Worm (Caenorhabditis elegans) whole organism, L2 larva: ENCODE measurements around the gene C17H12.2.

Experiments used
- C34F6.9 ChIP-seq: fragments of 150-350 bp; optimal IDR thresholded peaks from 2 replicates; lab custom pipeline; 2014; ENCODE audit warnings: missing biosample characterization, missing genetic modification characterization
- F13H6.1 ChIP-seq: sonication (generic microtip); optimal IDR thresholded peaks from 2 replicates; lab custom pipeline; 2016; ENCODE audit warnings: missing genetic modification characterization, missing compliant biosample characterization
- R02D3.7 ChIP-seq: fragments of 150-350 bp; optimal IDR thresholded peaks from 2 replicates; lab custom pipeline; 2014; ENCODE audit warnings: missing biosample characterization, missing genetic modification characterization
- Y55F3AM.14 ChIP-seq: fragments of 200-800 bp; sonication (Bioruptor generic); optimal IDR thresholded peaks from 2 replicates; lab custom pipeline; 2018; ENCODE audit warnings: mild to moderate bottlenecking, missing genetic modification characterization, missing compliant biosample characterization
- ZK546.5 ChIP-seq: sonication (generic microtip); optimal IDR thresholded peaks from 2 replicates; lab custom pipeline; 2017; ENCODE audit warnings: missing biosample characterization, missing genetic modification characterization
- alr-1 ChIP-seq: fragments of 150-350 bp; optimal IDR thresholded peaks from 2 replicates; lab custom pipeline; 2014; ENCODE audit warnings: missing biosample characterization, missing genetic modification characterization
- aly-2 ChIP-seq: fragments of 150-350 bp; optimal IDR thresholded peaks from 2 replicates; lab custom pipeline; 2014; ENCODE audit warnings: missing biosample characterization, missing genetic modification characterization
- ama-1 ChIP-seq: fragments of 150-350 bp; optimal IDR thresholded peaks from 2 replicates; lab custom pipeline; 2018; ENCODE audit warnings: inconsistent platforms
- blmp-1 ChIP-seq: sonication (generic microtip); optimal IDR thresholded peaks from 2 replicates; lab custom pipeline; 2017; ENCODE audit warnings: missing genetic modification characterization, mild to moderate bottlenecking, missing compliant biosample characterization, antibody characterized with exemption, moderate library complexity; ENCODE audit not compliant: insufficient read depth
- ceh-16 ChIP-seq: fragments of 150-350 bp; optimal IDR thresholded peaks from 2 replicates; lab custom pipeline; 2014; ENCODE audit warnings: missing biosample characterization, missing genetic modification characterization
- ceh-82 ChIP-seq: fragments of 150-350 bp; optimal IDR thresholded peaks from 2 replicates; lab custom pipeline; 2014; ENCODE audit warnings: missing biosample characterization, missing genetic modification characterization
- crh-2 ChIP-seq: sonication (generic microtip); optimal IDR thresholded peaks from 2 replicates; lab custom pipeline; 2017; ENCODE audit warnings: missing biosample characterization, missing genetic modification characterization
- dmd-4 ChIP-seq: sonication (generic microtip); optimal IDR thresholded peaks from 2 replicates; lab custom pipeline; 2017; ENCODE audit warnings: missing biosample characterization, missing genetic modification characterization
- egl-27 ChIP-seq: sonication (generic microtip); optimal IDR thresholded peaks from 3 replicates; lab custom pipeline; 2017; ENCODE audit warnings: missing biosample characterization, missing genetic modification reagents, missing genetic modification characterization
- elt-1 ChIP-seq: fragments of 150-350 bp; optimal IDR thresholded peaks from 2 replicates; lab custom pipeline; 2014; ENCODE audit warnings: missing biosample characterization, missing genetic modification characterization
- elt-3 ChIP-seq: sonication (generic microtip); optimal IDR thresholded peaks from 2 replicates; lab custom pipeline; 2017; ENCODE audit warnings: missing biosample characterization, missing genetic modification characterization
- fos-1 ChIP-seq: fragments of 150-350 bp; optimal IDR thresholded peaks from 2 replicates; lab custom pipeline; 2014; ENCODE audit warnings: missing biosample characterization, missing genetic modification characterization
- gmeb-1 ChIP-seq: fragments of 150-350 bp; optimal IDR thresholded peaks from 2 replicates; lab custom pipeline; 2014; ENCODE audit warnings: missing biosample characterization, missing genetic modification characterization
- lin-11 ChIP-seq: fragments of 150-350 bp; sonication (generic microtip); optimal IDR thresholded peaks from 2 replicates; lab custom pipeline; 2014; ENCODE audit warnings: missing biosample characterization, missing genetic modification characterization, inconsistent platforms, mixed read lengths
- lin-13 ChIP-seq: fragments of 150-350 bp; optimal IDR thresholded peaks from 2 replicates; lab custom pipeline; 2014; ENCODE audit warnings: missing biosample characterization, missing genetic modification reagents, missing genetic modification characterization
- lin-39 ChIP-seq: fragments of 150-350 bp; optimal IDR thresholded peaks from 2 replicates; lab custom pipeline; 2014; ENCODE audit warnings: missing biosample characterization, missing genetic modification reagents, missing genetic modification characterization
- lsy-2 ChIP-seq, 2 experiments: fragments of 150-350 bp in 1 of 2; sonication (generic microtip) in 1 of 2; optimal IDR thresholded peaks; 2 replicates each; lab custom pipeline; 2014 to 2017; ENCODE audit warnings: missing biosample characterization in 2 of 2, missing genetic modification characterization in 2 of 2
- mab-5 ChIP-seq: fragments of 150-350 bp; optimal IDR thresholded peaks from 2 replicates; lab custom pipeline; 2014; ENCODE audit warnings: missing biosample characterization, missing genetic modification characterization
- mbf-1 ChIP-seq: sonication (generic microtip); optimal IDR thresholded peaks from 2 replicates; lab custom pipeline; 2017; ENCODE audit warnings: missing biosample characterization, missing genetic modification characterization
- mdl-1 ChIP-seq, 2 experiments: fragments of 150-350 bp in 1 of 2; sonication (generic microtip) in 1 of 2; optimal IDR thresholded peaks; 2 replicates each; lab custom pipeline; 2017; ENCODE audit warnings: missing biosample characterization in 2 of 2, missing genetic modification characterization in 2 of 2
- nhr-10 ChIP-seq: sonication (generic microtip); optimal IDR thresholded peaks from 2 replicates; lab custom pipeline; 2017; ENCODE audit warnings: missing biosample characterization, missing genetic modification characterization
- nhr-11 ChIP-seq: fragments of 150-350 bp; optimal IDR thresholded peaks from 2 replicates; lab custom pipeline; 2014; ENCODE audit warnings: missing biosample characterization, missing genetic modification characterization
- nhr-12 ChIP-seq: fragments of 150-350 bp; optimal IDR thresholded peaks from 2 replicates; lab custom pipeline; 2014; ENCODE audit warnings: missing biosample characterization, missing genetic modification characterization
- nhr-21 ChIP-seq: fragments of 150-350 bp; optimal IDR thresholded peaks from 2 replicates; lab custom pipeline; 2014; ENCODE audit warnings: missing biosample characterization, missing genetic modification characterization
- nhr-23 ChIP-seq: fragments of 150-350 bp; optimal IDR thresholded peaks from 2 replicates; lab custom pipeline; 2014; ENCODE audit warnings: missing biosample characterization, missing genetic modification reagents, missing genetic modification characterization
- nhr-237 ChIP-seq: fragments of 150-350 bp; optimal IDR thresholded peaks from 2 replicates; lab custom pipeline; 2014; ENCODE audit warnings: missing biosample characterization, missing genetic modification characterization
- nhr-25 ChIP-seq: fragments of 150-350 bp; sonication (generic microtip); optimal IDR thresholded peaks from 3 replicates; lab custom pipeline; 2014; ENCODE audit warnings: missing biosample characterization, missing genetic modification characterization
- nhr-6 ChIP-seq: fragments of 150-350 bp; optimal IDR thresholded peaks from 2 replicates; lab custom pipeline; 2014; ENCODE audit warnings: missing biosample characterization, missing genetic modification characterization
- peb-1 ChIP-seq: fragments of 150-350 bp; optimal IDR thresholded peaks from 2 replicates; lab custom pipeline; 2014; ENCODE audit warnings: missing biosample characterization, missing genetic modification characterization
- sem-4 ChIP-seq: fragments of 150-350 bp; optimal IDR thresholded peaks from 2 replicates; lab custom pipeline; 2014; ENCODE audit warnings: missing biosample characterization, missing genetic modification reagents, missing genetic modification characterization
- skn-1 ChIP-seq: sonication (generic microtip); optimal IDR thresholded peaks from 2 replicates; lab custom pipeline; 2017; ENCODE audit warnings: missing biosample characterization, missing genetic modification characterization
- sma-3 ChIP-seq: sonication (generic microtip); optimal IDR thresholded peaks from 2 replicates; lab custom pipeline; 2016; ENCODE audit warnings: missing genetic modification reagents, missing genetic modification characterization, missing compliant biosample characterization
- sma-9 ChIP-seq, 2 experiments: fragments of 150-350 bp in 1 of 2; sonication (generic microtip) in 1 of 2; optimal IDR thresholded peaks; 2 replicates each; lab custom pipeline; 2014 to 2016; ENCODE audit warnings: missing genetic modification characterization in 2 of 2, mild to moderate bottlenecking in 1 of 2, missing biosample characterization in 1 of 2, missing compliant biosample characterization in 1 of 2, missing genetic modification reagents in 1 of 2, moderate library complexity in 1 of 2
- snpc-4 ChIP-seq: fragments of 150-350 bp; optimal IDR thresholded peaks from 2 replicates; lab custom pipeline; 2014; ENCODE audit warnings: missing biosample characterization, missing genetic modification characterization
- unc-39 ChIP-seq: fragments of 150-350 bp; optimal IDR thresholded peaks from 2 replicates; lab custom pipeline; 2014; ENCODE audit warnings: missing biosample characterization, missing genetic modification characterization
- unc-55 ChIP-seq: fragments of 150-350 bp; sonication (generic microtip); optimal IDR thresholded peaks from 3 replicates; lab custom pipeline; 2014; ENCODE audit warnings: missing biosample characterization, missing genetic modification reagents, missing genetic modification characterization
- unc-62 ChIP-seq: fragments of 150-350 bp; optimal IDR thresholded peaks from 2 replicates; lab custom pipeline; 2014; ENCODE audit warnings: missing biosample characterization, missing genetic modification reagents, missing genetic modification characterization
- zag-1 ChIP-seq: fragments of 150-350 bp; optimal IDR thresholded peaks from 2 replicates; lab custom pipeline; 2014; ENCODE audit warnings: missing biosample characterization, missing genetic modification characterization
- ztf-11 ChIP-seq: sonication (generic microtip); optimal IDR thresholded peaks from 2 replicates; lab custom pipeline; 2017; ENCODE audit warnings: missing biosample characterization, missing genetic modification characterization
- ztf-4 ChIP-seq: fragments of 150-350 bp; optimal IDR thresholded peaks from 2 replicates; lab custom pipeline; 2014; ENCODE audit warnings: missing biosample characterization, missing genetic modification characterization

C17H12.2 gene

ce11 chrIV:6757614-6758013 lies 32.7 kb downstream of the C17H12.2 start:
- TF ChIP-seq egl-27 (tag; lab: Kevin White, UChicago): no peak
- no peak for TF ChIP-seq R02D3.7 (tag; lab: Kevin White, UChicago)
- TF ChIP-seq unc-55 (GFP tag; lab: Kevin White, UChicago): no peak
- TF ChIP-seq blmp-1 (tag; lab: Kevin White, UChicago): no peak
- TF ChIP-seq unc-39: no peak
- no peak for TF ChIP-seq nhr-6 (tag; lab: Kevin White, UChicago)
- TF ChIP-seq ceh-16: no peak
- TF ChIP-seq ama-1 (lab: Kevin White, UChicago): no peak
- TF ChIP-seq snpc-4 (tag; lab: Kevin White, UChicago): no peak
- no peak for TF ChIP-seq crh-2 (tag; lab: Kevin White, UChicago)
- no peak for TF ChIP-seq sma-9 (GFP tag; optimal IDR thresholded peaks at IDR 0.05; lab: Kevin White, UChicago)
- TF ChIP-seq sma-9 (tag; optimal IDR thresholded peaks at IDR 0.05; lab: Kevin White, UChicago): no peak
- TF ChIP-seq lin-39 (tag; lab: Kevin White, UChicago): no peak
- no peak for TF ChIP-seq C34F6.9 (tag; lab: Kevin White, UChicago)
- TF ChIP-seq gmeb-1 (tag; lab: Kevin White, UChicago): no peak
- TF ChIP-seq F13H6.1 (tag; lab: Kevin White, UChicago): no peak
- TF ChIP-seq nhr-11: no peak
- TF ChIP-seq sem-4 (tag; lab: Kevin White, UChicago): no peak
- no peak for TF ChIP-seq lsy-2 (tag; optimal IDR thresholded peaks at IDR 0.05; lab: Kevin White, UChicago)
- TF ChIP-seq lin-13 (GFP tag; lab: Kevin White, UChicago): no peak
- TF ChIP-seq ztf-4: no peak

- TF ChIP-seq ama-1 (lab: Kevin White, UChicago): no peak
- no peak for TF ChIP-seq ceh-82 (tag; lab: Kevin White, UChicago)
- no peak for TF ChIP-seq egl-27 (tag; lab: Kevin White, UChicago)
- TF ChIP-seq nhr-23 (tag; lab: Kevin White, UChicago): no peak
- no peak for TF ChIP-seq sma-3 (GFP tag; lab: Kevin White, UChicago)
- no peak for TF ChIP-seq lin-11 (tag; lab: Kevin White, UChicago)
- no peak for TF ChIP-seq elt-1 (tag; lab: Kevin White, UChicago)
Measured at ce11 chrIV:6757011-6757410, 33.3 kb downstream of the C17H12.2 start, which contains the start of gene usp-4. Gene usp-4, plus strand, starts transcription at chrIV:6757311.

DNA sequence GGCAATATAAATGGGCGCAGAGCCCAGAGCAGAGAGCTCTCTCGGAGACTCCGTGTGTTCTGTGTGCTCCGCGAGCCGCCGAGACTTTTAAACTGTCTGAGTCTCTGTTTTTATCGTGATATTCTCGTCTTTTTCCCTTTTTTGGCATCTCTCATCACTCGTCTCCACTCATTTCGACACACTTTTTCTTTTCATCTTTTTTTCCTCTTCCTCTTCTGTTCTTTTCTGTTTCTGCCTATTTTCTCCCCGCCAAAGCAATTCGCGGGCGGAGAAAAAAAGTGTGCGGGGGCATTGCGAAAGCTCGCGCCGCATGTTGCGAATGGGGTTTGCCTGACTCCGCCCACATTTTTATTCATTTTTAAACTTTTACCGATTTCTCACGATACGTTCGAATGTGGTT lies 33.9 kb downstream of the C17H12.2 start:
- peak; percentile 77 for TF ChIP-seq nhr-21 (tag; lab: Kevin White, UChicago)
- peak; percentile 83 for TF ChIP-seq nhr-25 (tag; lab: Kevin White, UChicago)
- TF ChIP-seq blmp-1 (tag; lab: Kevin White, UChicago): peak; percentile 31
- peak; percentile 82 for TF ChIP-seq skn-1 (tag; lab: Kevin White, UChicago)
- no peak for TF ChIP-seq elt-3 (tag; lab: Kevin White, UChicago)
- no peak for TF ChIP-seq ama-1 (lab: Kevin White, UChicago)
- TF ChIP-seq nhr-6 (tag; lab: Kevin White, UChicago): peak; percentile 49
- peak; percentile 65 for TF ChIP-seq ztf-11 (tag; lab: Kevin White, UChicago)
- no peak for TF ChIP-seq unc-62 (GFP tag; lab: Kevin White, UChicago)
- TF ChIP-seq peb-1: no peak
- no peak for TF ChIP-seq nhr-12 (tag; lab: Kevin White, UChicago)
- TF ChIP-seq C34F6.9 (tag; lab: Kevin White, UChicago): peak; percentile 94
- TF ChIP-seq ztf-4: peak; percentile 77
- peak; percentile 88 for TF ChIP-seq mab-5 (tag; lab: Kevin White, UChicago)
- peak in 1 of 2 experiments; percentile 15 for TF ChIP-seq mdl-1 (tag; optimal IDR thresholded peaks at IDR 0.05; lab: Kevin White, UChicago)
- peak; percentile 82 for TF ChIP-seq sma-9 (GFP tag; optimal IDR thresholded peaks at IDR 0.05; lab: Kevin White, UChicago)
- TF ChIP-seq sma-9 (tag; optimal IDR thresholded peaks at IDR 0.05; lab: Kevin White, UChicago): no peak
- peak; percentile 89 for TF ChIP-seq F13H6.1 (tag; lab: Kevin White, UChicago)
- TF ChIP-seq R02D3.7 (tag; lab: Kevin White, UChicago): no peak
- peak; percentile 14 for TF ChIP-seq nhr-10 (tag; lab: Kevin White, UChicago)
- peak; percentile 91 for TF ChIP-seq crh-2 (tag; lab: Kevin White, UChicago)
- no peak for TF ChIP-seq aly-2 (tag; lab: Kevin White, UChicago)
- no peak for TF ChIP-seq alr-1 (tag; lab: Kevin White, UChicago)
- peak; percentile 77 for TF ChIP-seq sem-4 (tag; lab: Kevin White, UChicago)
- TF ChIP-seq unc-55 (GFP tag; lab: Kevin White, UChicago): peak; percentile 93
- TF ChIP-seq mbf-1 (tag; lab: Kevin White, UChicago): no peak
- TF ChIP-seq fos-1: peak; percentile 77
- TF ChIP-seq sma-3 (GFP tag; lab: Kevin White, UChicago): peak; percentile 83
- TF ChIP-seq ZK546.5 (tag; lab: Kevin White, UChicago): peak; percentile 22
- peak; percentile 56 for TF ChIP-seq nhr-237
- peak; percentile 81 for TF ChIP-seq egl-27 (tag; lab: Kevin White, UChicago)
- peak; percentile 59 for TF ChIP-seq Y55F3AM.14
- peak; percentile 64 to 84 for TF ChIP-seq lsy-2 (tag; optimal IDR thresholded peaks at IDR 0.05; lab: Kevin White, UChicago)
- TF ChIP-seq lin-13 (GFP tag; lab: Kevin White, UChicago): peak; percentile 89
- TF ChIP-seq gmeb-1 (tag; lab: Kevin White, UChicago): peak; percentile 88
- peak; percentile 93 for TF ChIP-seq lin-11 (tag; lab: Kevin White, UChicago)
- peak; percentile 69 for TF ChIP-seq zag-1 (tag; lab: Kevin White, UChicago)
- TF ChIP-seq elt-1 (tag; lab: Kevin White, UChicago): no peak
- peak; percentile 21 for TF ChIP-seq ceh-82 (tag; lab: Kevin White, UChicago)
- TF ChIP-seq nhr-11: no peak
- peak; percentile 30 for TF ChIP-seq ceh-16
- no peak for TF ChIP-seq dmd-4 (tag; lab: Kevin White, UChicago)
- TF ChIP-seq nhr-23 (tag; lab: Kevin White, UChicago): no peak
- TF ChIP-seq snpc-4 (tag; lab: Kevin White, UChicago): peak; percentile 28
